Fruit fly (Drosophila melanogaster) whole organism, embryonic: Measurements from ENCODE around the gene CG42656.

Source experiments
- Adf1 ChIP-seq: fragments of 200-800 bp; sonication (Bioruptor generic); IDR thresholded peaks from 2 replicates; pipeline ENCODE4 v1.3.6; 2022; ENCODE audit warnings: missing biosample characterization, missing genetic modification characterization
- Aef1 ChIP-seq: fragments of 200-800 bp; sonication (Bioruptor generic); IDR thresholded peaks from 3 replicates; pipeline ENCODE4 v1.3.6; 2022; ENCODE audit warnings: missing biosample characterization, missing genetic modification characterization
- Antp ChIP-seq: fragments of 200-800 bp; sonication (Bioruptor generic); optimal IDR thresholded peaks from 3 replicates; lab custom pipeline; 2016; ENCODE audit warnings: missing biosample characterization, missing genetic modification characterization
- CG10431 ChIP-seq: fragments of 200-800 bp; sonication (Bioruptor generic); optimal IDR thresholded peaks from 3 replicates; lab custom pipeline; 2018; ENCODE audit warnings: missing biosample characterization, mild to moderate bottlenecking, missing genetic modification characterization
- CG10979 ChIP-seq: fragments of 200-800 bp; sonication (Bioruptor generic); optimal IDR thresholded peaks from 2 replicates; lab custom pipeline; 2018; ENCODE audit warnings: missing biosample characterization, mild to moderate bottlenecking, missing genetic modification characterization, moderate library complexity
- CG11560 ChIP-seq: fragments of 200-800 bp; sonication (Bioruptor generic); IDR thresholded peaks from 3 replicates; pipeline ENCODE4 v1.3.6; 2022; ENCODE audit warnings: missing biosample characterization, missing genetic modification characterization
- CG12299 ChIP-seq: fragments of 200-800 bp; sonication (Bioruptor generic); optimal IDR thresholded peaks from 2 replicates; lab custom pipeline; 2018; ENCODE audit warnings: missing biosample characterization, mild to moderate bottlenecking, missing genetic modification characterization
- CG12659 ChIP-seq: fragments of 200-800 bp; sonication (Bioruptor generic); optimal IDR thresholded peaks from 3 replicates; lab custom pipeline; 2017; ENCODE audit warnings: mild to moderate bottlenecking, missing biosample characterization, missing genetic modification reagents, missing genetic modification characterization
- CG13287 ChIP-seq: fragments of 200-800 bp; sonication (Bioruptor generic); IDR thresholded peaks from 2 replicates; pipeline ENCODE4 v1.3.6; 2022; ENCODE audit warnings: missing biosample characterization, missing genetic modification characterization; ENCODE audit not compliant: partially characterized antibody
- CG14014 ChIP-seq: fragments of 200-800 bp; sonication (Bioruptor generic); IDR thresholded peaks from 2 replicates; pipeline ENCODE4 v1.3.6; 2022; ENCODE audit warnings: missing biosample characterization, missing genetic modification characterization
- CG15073 ChIP-seq: fragments of 200-800 bp; sonication (Bioruptor generic); optimal IDR thresholded peaks from 2 replicates; lab custom pipeline; 2016; ENCODE audit warnings: missing biosample characterization, missing genetic modification characterization
- CG1529 ChIP-seq: fragments of 200-800 bp; sonication (Bioruptor generic); optimal IDR thresholded peaks from 3 replicates; lab custom pipeline; 2018; ENCODE audit warnings: missing biosample characterization, missing genetic modification characterization
- CG17568 ChIP-seq: fragments of 200-800 bp; sonication (Bioruptor generic); optimal IDR thresholded peaks from 2 replicates; lab custom pipeline; 2018; ENCODE audit warnings: missing biosample characterization, mild to moderate bottlenecking, missing genetic modification characterization, moderate library complexity
- CG18011 ChIP-seq: fragments of 200-800 bp; sonication (Bioruptor generic); optimal IDR thresholded peaks from 2 replicates; lab custom pipeline; 2017; ENCODE audit warnings: missing biosample characterization, missing genetic modification characterization, mild to moderate bottlenecking, moderate library complexity, missing genotype
- CG3065 ChIP-seq: fragments of 200-800 bp; sonication (Bioruptor generic); optimal IDR thresholded peaks from 2 replicates; lab custom pipeline; 2016; ENCODE audit warnings: missing biosample characterization, missing genetic modification characterization
- CG4424 ChIP-seq: fragments of 200-800 bp; sonication (Bioruptor generic); optimal IDR thresholded peaks from 3 replicates; lab custom pipeline; 2016; ENCODE audit warnings: missing biosample characterization, missing genetic modification characterization
- CG6854 ChIP-seq: fragments of 200-800 bp; sonication (Bioruptor generic); optimal IDR thresholded peaks from 3 replicates; lab custom pipeline; 2017; ENCODE audit warnings: missing biosample characterization, mild to moderate bottlenecking, missing genetic modification characterization
- CG7928 ChIP-seq: fragments of 200-800 bp; sonication (Bioruptor generic); optimal IDR thresholded peaks from 2 replicates; lab custom pipeline; 2017; ENCODE audit warnings: missing biosample characterization, mild to moderate bottlenecking, missing genetic modification characterization
- CG8290 ChIP-seq, 3 experiments: fragments of 200-800 bp; sonication (Bioruptor generic); optimal IDR thresholded peaks; 2 replicates each; lab custom pipeline; 2016 to 2019; ENCODE audit warnings: missing biosample characterization in 3 of 3, missing genetic modification characterization in 3 of 3, mild to moderate bottlenecking in 2 of 3, moderate library complexity in 1 of 3
- CG8478 ChIP-seq: fragments of >200 bp; optimal IDR thresholded peaks from 2 replicates; lab custom pipeline; 2018
- CHES-1-like ChIP-seq: fragments of 200-800 bp; sonication (Bioruptor generic); optimal IDR thresholded peaks from 2 replicates; lab custom pipeline; 2016; ENCODE audit warnings: missing biosample characterization, missing genetic modification characterization
- Fer3 ChIP-seq: fragments of 200-800 bp; sonication (Bioruptor generic); optimal IDR thresholded peaks from 2 replicates; lab custom pipeline; 2018; ENCODE audit warnings: missing biosample characterization, mild to moderate bottlenecking, missing genetic modification characterization, moderate library complexity
- Hmr ChIP-seq: fragments of 200-800 bp; sonication (Bioruptor generic); optimal IDR thresholded peaks from 3 replicates; lab custom pipeline; 2017; ENCODE audit warnings: mild to moderate bottlenecking, missing biosample characterization, missing genetic modification reagents, missing genetic modification characterization
- Jarid2 ChIP-seq: fragments of 200-800 bp; sonication (Bioruptor generic); optimal IDR thresholded peaks from 3 replicates; lab custom pipeline; 2017; ENCODE audit warnings: mild to moderate bottlenecking, missing biosample characterization, missing genetic modification reagents, missing genetic modification characterization
- Med ChIP-seq: fragments of 200-800 bp; sonication (Bioruptor generic); peaks from one replicate; lab custom pipeline; 2016; ENCODE audit warnings: missing biosample characterization, missing genetic modification characterization, mild to moderate bottlenecking, inconsistent platforms, moderate library complexity
- Poxn ChIP-seq: fragments of 200-800 bp; sonication (Bioruptor generic); IDR thresholded peaks from 2 replicates; pipeline ENCODE4 v1.3.6; 2022; ENCODE audit warnings: missing biosample characterization, missing genetic modification characterization
- Side ChIP-seq: fragments of 200-800 bp; sonication (Bioruptor generic); optimal IDR thresholded peaks from 2 replicates; lab custom pipeline; 2016; ENCODE audit warnings: missing biosample characterization, missing genetic modification characterization
- Sox100B ChIP-seq: fragments of 200-800 bp; sonication (Bioruptor generic); optimal IDR thresholded peaks from 3 replicates; lab custom pipeline; 2018; ENCODE audit warnings: missing biosample characterization, mild to moderate bottlenecking, missing genetic modification characterization
- Sry-δ ChIP-seq: fragments of 200-800 bp; sonication (Bioruptor generic); optimal IDR thresholded peaks from 2 replicates; lab custom pipeline; 2016; ENCODE audit warnings: missing biosample characterization, missing genetic modification characterization
- cg ChIP-seq: fragments of 200-800 bp; sonication (Bioruptor generic); optimal IDR thresholded peaks from 3 replicates; lab custom pipeline; 2019; ENCODE audit warnings: missing biosample characterization, mild to moderate bottlenecking, missing genetic modification characterization, moderate library complexity
- croc ChIP-seq: fragments of 200-800 bp; sonication (Bioruptor generic); conservative IDR thresholded peaks from 3 replicates; pipeline ENCODE4 v1.3.6; 2022; ENCODE audit warnings: missing biosample characterization, missing genetic modification characterization
- cwo ChIP-seq: fragments of 200-800 bp; sonication (Bioruptor generic); optimal IDR thresholded peaks from 3 replicates; lab custom pipeline; 2017; ENCODE audit warnings: missing biosample characterization, missing genetic modification characterization, mild to moderate bottlenecking, moderate library complexity, missing genetic modification reagents
- da ChIP-seq: fragments of 200-800 bp; sonication (Bioruptor generic); optimal IDR thresholded peaks from 2 replicates; lab custom pipeline; 2016; ENCODE audit warnings: missing biosample characterization, missing genetic modification characterization
- dpn ChIP-seq, 2 experiments: fragments of 200-800 bp; sonication (Bioruptor generic); optimal IDR thresholded peaks; 3 replicates each; lab custom pipeline; 2016; ENCODE audit warnings: missing biosample characterization in 2 of 2, missing genetic modification characterization in 2 of 2
- eve ChIP-seq, 2 experiments: fragments of >200 bp; optimal IDR thresholded peaks; 2 replicates each; lab custom pipeline; 2017; ENCODE audit warnings: missing biosample characterization in 2 of 2, missing genetic modification characterization in 2 of 2
- eyg ChIP-seq: fragments of 200-800 bp; sonication (Bioruptor generic); optimal IDR thresholded peaks from 3 replicates; lab custom pipeline; 2016; ENCODE audit warnings: missing biosample characterization, missing genetic modification characterization
- gsb-n ChIP-seq: fragments of 200-800 bp; sonication (Bioruptor generic); optimal IDR thresholded peaks from 3 replicates; lab custom pipeline; 2018; ENCODE audit warnings: missing biosample characterization, mild to moderate bottlenecking, missing genetic modification characterization
- hbn ChIP-seq: fragments of 200-800 bp; sonication (Bioruptor generic); IDR thresholded peaks from 2 replicates; pipeline ENCODE4 v1.3.6; 2022; ENCODE audit warnings: missing biosample characterization, missing genetic modification characterization; ENCODE audit not compliant: partially characterized antibody
- her ChIP-seq: fragments of 200-800 bp; sonication (Bioruptor generic); optimal IDR thresholded peaks from 2 replicates; lab custom pipeline; 2016; ENCODE audit warnings: missing biosample characterization, missing genetic modification characterization
- kay ChIP-seq: fragments of 200-800 bp; sonication (Bioruptor generic); optimal IDR thresholded peaks from 2 replicates; lab custom pipeline; 2016; ENCODE audit warnings: missing biosample characterization, missing genetic modification characterization
- lbe ChIP-seq: fragments of 200-800 bp; sonication (Bioruptor generic); optimal IDR thresholded peaks from 2 replicates; lab custom pipeline; 2016; ENCODE audit warnings: missing biosample characterization, mild to moderate bottlenecking, missing genetic modification characterization
- nom ChIP-seq: fragments of 200-800 bp; sonication (Bioruptor generic); optimal IDR thresholded peaks from 2 replicates; lab custom pipeline; 2017; ENCODE audit warnings: missing biosample characterization, missing genetic modification characterization, mild to moderate bottlenecking, moderate library complexity, missing genetic modification reagents
- pb ChIP-seq: fragments of 200-800 bp; sonication (Bioruptor generic); optimal IDR thresholded peaks from 3 replicates; lab custom pipeline; 2016; ENCODE audit warnings: missing biosample characterization, missing genetic modification characterization
- pita ChIP-seq: fragments of 200-800 bp; sonication (Bioruptor generic); optimal IDR thresholded peaks from 2 replicates; lab custom pipeline; 2017; ENCODE audit warnings: missing biosample characterization, mild to moderate bottlenecking, missing genetic modification characterization
- pros ChIP-seq: fragments of 200-800 bp; sonication (Bioruptor generic); optimal IDR thresholded peaks from 3 replicates; lab custom pipeline; 2019; ENCODE audit warnings: missing biosample characterization, mild to moderate bottlenecking, missing genetic modification characterization, moderate library complexity
- ranshi ChIP-seq: fragments of 200-800 bp; sonication (Bioruptor generic); IDR thresholded peaks from 2 replicates; pipeline ENCODE4 v1.3.6; 2022; ENCODE audit warnings: missing biosample characterization, missing genetic modification characterization
- repo ChIP-seq: fragments of 200-800 bp; sonication (Bioruptor generic); optimal IDR thresholded peaks from 2 replicates; lab custom pipeline; 2016; ENCODE audit warnings: missing biosample characterization, missing genetic modification characterization
- sd ChIP-seq: fragments of 200-800 bp; sonication (Bioruptor generic); optimal IDR thresholded peaks from 3 replicates; lab custom pipeline; 2018; ENCODE audit warnings: missing biosample characterization, mild to moderate bottlenecking, missing genetic modification characterization, moderate library complexity
- tio ChIP-seq: fragments of 200-800 bp; sonication (Bioruptor generic); optimal IDR thresholded peaks from 2 replicates; lab custom pipeline; 2017; ENCODE audit warnings: missing biosample characterization, missing genetic modification characterization, inconsistent platforms
- yki ChIP-seq: fragments of >200 bp; optimal IDR thresholded peaks from 3 replicates; lab custom pipeline; 2018

Gene CG42656

DNA sequence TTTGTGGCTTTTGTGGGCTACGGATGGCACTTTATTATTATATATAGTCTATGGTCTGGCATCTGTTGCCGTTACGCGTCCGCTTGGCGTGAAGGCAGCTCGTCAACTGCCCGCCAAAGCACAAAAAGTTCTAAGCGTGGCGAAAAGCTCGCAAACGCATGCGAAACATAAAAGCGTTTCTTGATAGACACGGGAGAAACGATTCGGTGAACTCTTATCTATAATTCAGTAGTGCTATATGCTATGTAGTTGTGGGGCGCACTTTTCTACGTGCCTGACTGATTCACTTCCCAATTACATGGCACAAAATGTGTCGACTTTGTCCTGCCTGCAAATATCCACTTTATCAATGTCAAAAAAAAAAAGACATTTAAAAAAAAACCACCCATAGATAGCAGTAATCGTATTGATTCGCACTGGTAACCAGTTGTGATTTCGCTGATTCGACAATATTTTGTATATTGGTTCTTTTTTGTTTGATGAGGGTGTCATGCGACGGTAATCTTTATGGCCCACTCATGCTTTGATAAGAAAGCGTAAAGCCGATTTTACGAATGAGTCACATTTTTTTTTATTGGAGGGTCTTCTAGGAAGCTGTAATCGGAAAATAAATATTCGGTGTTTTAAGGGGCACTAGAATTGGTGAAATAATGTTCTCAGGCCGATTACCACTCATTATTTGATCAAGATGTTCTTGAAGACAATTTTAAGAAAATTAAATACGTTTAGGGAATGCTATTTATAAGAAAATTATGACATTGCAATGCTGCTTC lies 12.1 kb upstream of the CG42656 start, which contains the start of gene alpha-Est9 (continued):
- TF ChIP-seq sd (tag; lab: Kevin White, UChicago) (peak; percentile 38), CG12659 (no peak), yki (lab: Kevin White, UChicago) (no peak), Sry-δ (GFP tag; lab: Kevin White, UChicago) (no peak), CG11560 (tag; lab: Robert Waterston, UW) (no peak), nom (GFP tag; lab: Kevin White, UChicago) (no peak), da (no peak), CG10979 (tag; lab: Kevin White, UChicago) (no peak), CG6854 (GFP tag; lab: Kevin White, UChicago) (no peak), CG14014 (GFP tag; lab: Robert Waterston, UW) (0 out of 2 replicates have a peak, but pooled peaks have one; percentile 31), lbe (GFP tag; lab: Kevin White, UChicago) (peak; percentile 25), Fer3 (tag; lab: Kevin White, UChicago) (no peak), cwo (peak; percentile 70), CHES-1-like (GFP tag; lab: Kevin White, UChicago) (no peak), Antp (GFP tag; lab: Kevin White, UChicago) (no peak), CG13287 (GFP tag; lab: Robert Waterston, UW) (peak; percentile 43; the same call in 1 of the 2 replicates), CG18011 (GFP tag; lab: Kevin White, UChicago) (no peak), cg (GFP tag; lab: Kevin White, UChicago) (no peak), CG1529 (GFP tag; lab: Kevin White, UChicago) (no peak), hbn (no peak), CG10431 (GFP tag; lab: Kevin White, UChicago) (no peak), gsb-n (tag; lab: Kevin White, UChicago) (no peak), pros (no peak), Poxn (no peak), pita (GFP tag; lab: Kevin White, UChicago) (no peak), Sox100B (GFP tag; lab: Kevin White, UChicago) (no peak), Jarid2 (GFP tag; lab: Kevin White, UChicago) (peak; percentile 85), CG15073 (GFP tag; lab: Kevin White, UChicago) (no peak), pb (GFP tag; lab: Kevin White, UChicago) (no peak), Adf1 (GFP tag; lab: Robert Waterston, UW) (peak; percentile 17; the same call in 1 of the 2 replicates), ranshi (GFP tag; lab: Robert Waterston, UW) (no peak), Hmr (peak; percentile 52), repo (no peak), CG17568 (GFP tag; lab: Kevin White, UChicago) (no peak), eve (GFP tag; optimal IDR thresholded peaks at IDR 0.05; lab: Kevin White, UChicago) (peak in 1 of 2 experiments; percentile 14), Med (GFP tag; lab: Kevin White, UChicago) (peak; percentile 87), her (GFP tag; lab: Kevin White, UChicago) (no peak), Side (GFP tag; lab: Kevin White, UChicago) (no peak), CG12299 (tag; lab: Kevin White, UChicago) (no peak), CG3065 (GFP tag; lab: Kevin White, UChicago) (no peak), CG4424 (GFP tag; lab: Kevin White, UChicago) (no peak), CG8478 (lab: Kevin White, UChicago) (no peak), tio (GFP tag; lab: Kevin White, UChicago) (no peak), CG8290 (GFP tag; optimal IDR thresholded peaks at IDR 0.05; lab: Kevin White, UChicago) (no peak), CG8290 (tag; optimal IDR thresholded peaks at IDR 0.05; lab: Kevin White, UChicago) (peak in 1 of 2 experiments; percentile 74), kay (peak; percentile 44), eyg (no peak), dpn (GFP tag; optimal IDR thresholded peaks at IDR 0.05; lab: Kevin White, UChicago) (no peak), croc (GFP tag; lab: Robert Waterston, UW) (no peak), CG7928 (GFP tag; lab: Kevin White, UChicago) (no peak), Aef1 (GFP tag; lab: Robert Waterston, UW) (no peak)
